Worm (Caenorhabditis elegans): Measurements from ENCODE around the gene K07E3.2.
"Not testable (repeated sequence)": the region's sequence is repeated elsewhere in the genome, so short reads cannot be mapped to it uniquely, and the experiment has no call there.

- not testable (repeated sequence) for TF ChIP-seq sdz-38 (tag; optimal IDR thresholded peaks at IDR 0.05); mxl-1 (tag; optimal IDR thresholded peaks at IDR 0.05); ceh-79 (tag; optimal IDR thresholded peaks at IDR 0.05); hsf-1 (GFP tag; IDR thresholded peaks at IDR 0.05); efl-1 (GFP tag; optimal IDR thresholded peaks at IDR 0.05); zfh-2 (GFP tag; conservative IDR thresholded peaks at IDR 0.05); tlf-1 (GFP tag; optimal IDR thresholded peaks at IDR 0.05)
- TF ChIP-seq ztf-18 (tag; optimal IDR thresholded peaks at IDR 0.05) (peak; percentile 61), snpc-4 (GFP tag; optimal IDR thresholded peaks at IDR 0.05) (peak; percentile 43), snpc-4 (tag; optimal IDR thresholded peaks at IDR 0.05) (peak in 3 of 4 experiments; percentile 3 to 53 (median 14)), athp-1 (tag; optimal IDR thresholded peaks at IDR 0.05) (peak; percentile 36), pbrm-1 (GFP tag; IDR thresholded peaks at IDR 0.05) (peak; percentile 76)
Observed at ce11 chrX:8154374-8154836, 50.3 kb downstream of the K07E3.2 start.
